Fruit fly (Drosophila melanogaster): Measurements from ENCODE around the gene Gs1.

Gs1 gene

dm6 chr2L:128296-128715 is 3.6 kb upstream of the Gs1 start:
- TF ChIP-seq Smox (GFP tag; optimal IDR thresholded peaks at IDR 0.05) (no peak), OdsH (GFP tag; optimal IDR thresholded peaks at IDR 0.05) (no peak), pdm3 (GFP tag; optimal IDR thresholded peaks at IDR 0.05) (no peak), CG16779 (tag; optimal IDR thresholded peaks at IDR 0.05) (no peak), dac (GFP tag; optimal IDR thresholded peaks at IDR 0.05) (no peak), cyc (GFP tag; optimal IDR thresholded peaks at IDR 0.05) (no peak), CG6808 (GFP tag; optimal IDR thresholded peaks at IDR 0.05) (peak; percentile 35), spab (GFP tag; optimal IDR thresholded peaks at IDR 0.05) (peak; percentile 5), ss (GFP tag; optimal IDR thresholded peaks at IDR 0.05) (peak in 1 of 2 experiments; percentile 62), Ets21C (GFP tag; optimal IDR thresholded peaks at IDR 0.05) (no peak), CG8119 (GFP tag; IDR thresholded peaks at IDR 0.05) (0 out of 3 replicates have a peak, but pooled peaks have one; percentile 14), Sox15 (GFP tag; optimal IDR thresholded peaks at IDR 0.05) (no peak), lz (GFP tag; optimal IDR thresholded peaks at IDR 0.05) (no peak), Ets96B (tag; optimal IDR thresholded peaks at IDR 0.05) (no peak), CG6163 (GFP tag; IDR thresholded peaks at IDR 0.05) (no peak), CG3032 (tag; optimal IDR thresholded peaks at IDR 0.05) (no peak), Sox14 (GFP tag; optimal IDR thresholded peaks at IDR 0.05) (peak; percentile 85), CG9139 (GFP tag; optimal IDR thresholded peaks at IDR 0.05) (peak; percentile 37), CG31627 (GFP tag; optimal IDR thresholded peaks at IDR 0.05) (no peak), fd59A (GFP tag; optimal IDR thresholded peaks at IDR 0.05) (no peak), Sox102F (GFP tag; optimal IDR thresholded peaks at IDR 0.05) (no peak), Eip78C (GFP tag) (peak; percentile 76), svp (GFP tag) (peak; percentile 16), CG6276 (GFP tag; optimal IDR thresholded peaks at IDR 0.05) (no peak), fkh (GFP tag; optimal IDR thresholded peaks at IDR 0.05) (peak; percentile 72), CG11294 (GFP tag; IDR thresholded peaks at IDR 0.05) (no peak), CG34406 (GFP tag; optimal IDR thresholded peaks at IDR 0.05) (no peak), eg (GFP tag; IDR thresholded peaks at IDR 0.05) (peak; percentile 18; the same call in 1 of the 3 replicates), Gug (GFP tag; IDR thresholded peaks at IDR 0.05) (no peak), CG1621 (tag; optimal IDR thresholded peaks at IDR 0.05) (peak; percentile 89)

dm6 chr2L:128977-129941 is 2.6 kb upstream of the Gs1 start:
- TF ChIP-seq fd59A (GFP tag; optimal IDR thresholded peaks at IDR 0.05): no peak
- TF ChIP-seq cyc (GFP tag; optimal IDR thresholded peaks at IDR 0.05): peak; percentile 11
- no peak for TF ChIP-seq Hr4 (GFP tag; optimal IDR thresholded peaks at IDR 0.05)
- peak; percentile 6 for TF ChIP-seq CG6792 (GFP tag; optimal IDR thresholded peaks at IDR 0.05)
- TF ChIP-seq Eip75B (GFP tag; optimal IDR thresholded peaks at IDR 0.05): peak; percentile 37
- TF ChIP-seq Sox102F (GFP tag; optimal IDR thresholded peaks at IDR 0.05): peak; percentile 87
- TF ChIP-seq Eip93F (GFP tag; optimal IDR thresholded peaks at IDR 0.05): peak; percentile 83
- peak; percentile 91 for TF ChIP-seq CG6854 (GFP tag; optimal IDR thresholded peaks at IDR 0.05)
- no peak for TF ChIP-seq CG11762 (GFP tag; optimal IDR thresholded peaks at IDR 0.05; ENCODE audit: insufficient read depth)
- TF ChIP-seq CG4318 (GFP tag; optimal IDR thresholded peaks at IDR 0.05): no peak
- peak; percentile 14 for TF ChIP-seq achi (GFP tag; optimal IDR thresholded peaks at IDR 0.05)
- TF ChIP-seq lz (GFP tag; optimal IDR thresholded peaks at IDR 0.05): peak; percentile 25
- TF ChIP-seq CG11294 (GFP tag; IDR thresholded peaks at IDR 0.05): no peak
- peak; percentile 49 for TF ChIP-seq topi (GFP tag; optimal IDR thresholded peaks at IDR 0.05)
- peak; percentile 47 for TF ChIP-seq Met (GFP tag; optimal IDR thresholded peaks at IDR 0.05)
- peak; percentile 63 for TF ChIP-seq CG9139 (GFP tag; optimal IDR thresholded peaks at IDR 0.05)
- no peak for TF ChIP-seq fd85E (GFP tag; optimal IDR thresholded peaks at IDR 0.05)
- TF ChIP-seq eg (GFP tag; IDR thresholded peaks at IDR 0.05): peak; percentile 78; the same call in 2 of the 3 replicates
- TF ChIP-seq CG31627 (GFP tag; optimal IDR thresholded peaks at IDR 0.05): no peak
- peak; percentile 74 for TF ChIP-seq dsx (GFP tag; optimal IDR thresholded peaks at IDR 0.05; ENCODE audit: poor library complexity, severe bottlenecking)
- peak; percentile 47 for TF ChIP-seq CG3919 (GFP tag; optimal IDR thresholded peaks at IDR 0.05)
- TF ChIP-seq CG10631 (GFP tag; optimal IDR thresholded peaks at IDR 0.05): no peak
- TF ChIP-seq ss (GFP tag; optimal IDR thresholded peaks at IDR 0.05): peak; percentile 19 to 50
- TF ChIP-seq Lpt (GFP tag; optimal IDR thresholded peaks at IDR 0.05): peak; percentile 21
- TF ChIP-seq vri (GFP tag; optimal IDR thresholded peaks at IDR 0.05): peak; percentile 75
- TF ChIP-seq CG16779 (tag; optimal IDR thresholded peaks at IDR 0.05): peak; percentile 80
- peak; percentile 87 for TF ChIP-seq svp (GFP tag)
- no peak for TF ChIP-seq CG11902 (GFP tag; optimal IDR thresholded peaks at IDR 0.05)
- peak; percentile 12 for TF ChIP-seq spab (GFP tag; optimal IDR thresholded peaks at IDR 0.05)
- TF ChIP-seq CG6276 (GFP tag; optimal IDR thresholded peaks at IDR 0.05): peak; percentile 65
- TF ChIP-seq Ets96B (tag; optimal IDR thresholded peaks at IDR 0.05): peak; percentile 18
